Worm (Caenorhabditis elegans) whole organism, L4/young adult: ENCODE data around the gene egas-1.

ENCODE experiments used
- W03F9.2 ChIP-seq: fragments of 150-350 bp; optimal IDR thresholded peaks from 2 replicates; lab custom pipeline; 2014; ENCODE audit warnings: missing biosample characterization, missing genetic modification characterization
- dao-5 ChIP-seq: sonication (generic microtip); optimal IDR thresholded peaks from 2 replicates; lab custom pipeline; 2016; ENCODE audit warnings: missing genotype, missing genetic modification characterization, moderate library complexity, missing compliant biosample characterization
- him-1 ChIP-seq: sonication (generic microtip); optimal IDR thresholded peaks from 2 replicates; lab custom pipeline; 2016; ENCODE audit warnings: missing genotype, missing genetic modification reagents, missing genetic modification characterization, missing compliant biosample characterization

The egas-1 gene

ce11 chrV:18636248-18636647, 3.9 kb upstream of the egas-1 start, which contains the start of gene egas-3:
egas-3 (minus strand) TSS chrV:18636348.
- TF ChIP-seq W03F9.2 (no peak), him-1 (no peak), dao-5 (tag; lab: Kevin White, UChicago) (no peak)

ce11 chrV:18637544-18638366, 2.3 kb upstream of the egas-1 start:
- TF ChIP-seq him-1 (no peak), dao-5 (tag; lab: Kevin White, UChicago) (no peak), W03F9.2 (no peak)

- TF ChIP-seq him-1, result no peak
- no peak for TF ChIP-seq W03F9.2
- no peak for TF ChIP-seq dao-5 (tag; lab: Kevin White, UChicago)
Observed at ce11 chrV:18638367-18638873, 1.7 kb upstream of the egas-1 start, which contains the start of gene col-42. col-42 (plus strand) TSS chrV:18638484.

- TF ChIP-seq dao-5 (tag; lab: Kevin White, UChicago) (no peak), him-1 (no peak), W03F9.2 (no peak)
Observed at ce11 chrV:18639074-18639473, 1.0 kb upstream of the egas-1 start.

- TF ChIP-seq W03F9.2, result no peak
- TF ChIP-seq him-1, result no peak
- no peak for TF ChIP-seq dao-5 (tag; lab: Kevin White, UChicago)
Observed at ce11 chrV:18644258-18644657, 4.2 kb downstream of the egas-1 start.

- no peak for TF ChIP-seq him-1
- TF ChIP-seq dao-5 (tag; lab: Kevin White, UChicago), result no peak
- TF ChIP-seq W03F9.2, result no peak
Observed at ce11 chrV:18650043-18650442, 9.9 kb downstream of the egas-1 start, which contains the start of gene egas-2. egas-2 (plus strand) TSS chrV:18650343.

ce11 chrV:18656363-18656762, 16.3 kb downstream of the egas-1 start:
- no peak for TF ChIP-seq him-1
- TF ChIP-seq dao-5 (tag; lab: Kevin White, UChicago), result no peak

ce11 chrV:18657391-18657790, 17.3 kb downstream of the egas-1 start:
- TF ChIP-seq dao-5 (tag; lab: Kevin White, UChicago), result no peak
- no peak for TF ChIP-seq him-1
- TF ChIP-seq W03F9.2, result no peak

- TF ChIP-seq W03F9.2 (no peak), dao-5 (tag; lab: Kevin White, UChicago) (no peak), him-1 (no peak)
Observed at ce11 chrV:18658914-18659313, 18.8 kb downstream of the egas-1 start.

ce11 chrV:18662333-18662732, 22.2 kb downstream of the egas-1 start:
- TF ChIP-seq him-1 (no peak), dao-5 (tag; lab: Kevin White, UChicago) (no peak), W03F9.2 (no peak)

- TF ChIP-seq him-1 (no peak), W03F9.2 (no peak), dao-5 (tag; lab: Kevin White, UChicago) (no peak)
Observed at ce11 chrV:18664026-18664425, 23.9 kb downstream of the egas-1 start, which contains the start of gene Y69H2.3. Y69H2.3 (minus strand) TSS chrV:18664126.

ce11 chrV:18667179-18667578, 27.1 kb downstream of the egas-1 start:
- TF ChIP-seq dao-5 (tag; lab: Kevin White, UChicago) (no peak), W03F9.2 (no peak), him-1 (no peak)

ce11 chrV:18670017-18670416, 29.9 kb downstream of the egas-1 start, which contains the start of gene Y69H2.10:
Y69H2.10 (plus strand) TSS chrV:18670317.
- TF ChIP-seq him-1 (no peak), dao-5 (tag; lab: Kevin White, UChicago) (no peak), W03F9.2 (no peak)

ce11 chrV:18671811-18672210, 31.7 kb downstream of the egas-1 start:
- TF ChIP-seq W03F9.2 (no peak), dao-5 (tag; lab: Kevin White, UChicago) (no peak), him-1 (no peak)

ce11 chrV:18674367-18674766, 34.3 kb downstream of the egas-1 start:
- TF ChIP-seq dao-5 (tag; lab: Kevin White, UChicago) (no peak), him-1 (no peak), W03F9.2 (no peak)
